Worm (Caenorhabditis elegans): ENCODE measurements around the gene vha-15.

vha-15 gene

DNA sequence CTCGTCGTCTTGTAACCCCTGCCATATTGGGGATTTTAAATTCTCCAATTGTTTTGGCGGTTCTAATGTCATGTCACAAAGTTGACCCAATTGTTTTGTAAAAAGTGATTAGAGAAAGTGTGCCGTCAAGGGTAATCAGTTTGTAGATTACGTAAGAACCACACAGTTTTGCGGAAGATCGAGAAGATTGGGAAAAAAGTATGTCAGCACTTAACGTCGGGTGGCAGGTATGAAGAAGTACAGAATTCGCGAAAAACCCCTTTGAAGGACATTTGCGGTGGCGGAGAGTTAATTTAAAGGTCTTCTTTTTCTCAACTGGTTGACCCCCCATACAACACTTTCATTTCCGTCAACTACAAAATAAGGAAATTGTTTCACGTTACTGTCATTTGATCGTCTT lies 29.3 kb upstream of the vha-15 start:
- TF ChIP-seq ceh-13 (GFP tag; optimal IDR thresholded peaks at IDR 0.05) (no peak), hmbx-1 (tag; optimal IDR thresholded peaks at IDR 0.05) (no peak), tbx-11 (GFP tag; IDR thresholded peaks at IDR 0.05) (no peak), F13C5.2 (tag; optimal IDR thresholded peaks at IDR 0.05) (no peak), aly-1 (tag; optimal IDR thresholded peaks at IDR 0.05) (no peak), hmg-4 (GFP tag; optimal IDR thresholded peaks at IDR 0.05) (no peak), hnd-1 (tag; optimal IDR thresholded peaks at IDR 0.05) (no peak), tra-4 (tag; optimal IDR thresholded peaks at IDR 0.05) (no peak), tbx-37 (GFP tag; conservative IDR thresholded peaks at IDR 0.05) (no peak), ets-7 (tag; optimal IDR thresholded peaks at IDR 0.05) (no peak), sea-1 (GFP tag; conservative IDR thresholded peaks at IDR 0.05) (no peak), ceh-36 (tag; optimal IDR thresholded peaks at IDR 0.05) (no peak), ama-1 (optimal IDR thresholded peaks at IDR 0.05) (no peak), pes-1 (GFP tag; IDR thresholded peaks at IDR 0.05) (no peak)

DNA sequence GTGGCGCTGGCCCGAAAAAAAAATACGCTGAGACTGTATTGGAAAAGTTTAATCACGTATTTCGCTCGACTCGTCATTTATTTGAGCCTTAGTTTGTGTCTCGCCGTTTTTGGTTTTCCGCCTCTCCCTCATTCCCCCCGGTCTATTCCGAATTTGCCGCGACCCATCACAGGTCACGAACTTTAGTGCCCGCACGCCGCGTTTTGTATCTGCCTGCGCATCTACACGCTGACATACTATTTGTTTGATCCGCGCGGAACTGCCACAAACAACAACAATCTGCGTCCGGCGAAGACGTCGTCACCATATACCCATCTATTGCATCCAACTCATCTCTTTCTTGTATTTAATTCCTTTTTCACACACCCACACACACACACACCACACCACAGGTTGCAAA lies 27.5 kb upstream of the vha-15 start:
- no peak for TF ChIP-seq scrt-1 (GFP tag; IDR thresholded peaks at IDR 0.05)
- TF ChIP-seq ceh-36 (tag; optimal IDR thresholded peaks at IDR 0.05), result no peak
- no peak for TF ChIP-seq sea-1 (GFP tag; conservative IDR thresholded peaks at IDR 0.05)

DNA sequence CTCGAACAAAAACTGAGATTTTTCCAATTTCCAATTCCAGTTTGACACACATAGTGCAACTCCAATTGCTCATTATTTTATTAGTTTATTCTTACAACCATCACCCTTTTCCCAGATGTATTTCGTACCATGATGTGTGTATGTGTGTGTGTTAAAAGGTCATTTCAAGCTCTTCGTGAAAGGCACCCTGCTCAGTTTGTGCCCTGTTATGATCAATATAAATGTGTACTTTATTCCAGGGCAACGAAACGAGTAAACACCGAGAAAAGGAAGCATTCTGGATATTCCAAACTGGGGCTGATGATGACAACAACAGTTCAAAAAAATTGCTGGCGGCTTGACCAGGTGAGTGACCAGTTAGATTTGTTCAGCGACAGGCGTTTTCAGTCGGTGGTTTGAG lies 27.0 kb upstream of the vha-15 start, which contains the start of gene peb-1:
TSS of gene peb-1 (plus strand) at position 301 of the 400 bp plus-strand sequence.
- no peak for TF ChIP-seq sea-1 (GFP tag; conservative IDR thresholded peaks at IDR 0.05)
- no peak for TF ChIP-seq hnd-1 (tag; optimal IDR thresholded peaks at IDR 0.05)
- no peak for TF ChIP-seq ets-7 (tag; optimal IDR thresholded peaks at IDR 0.05)
- no peak for TF ChIP-seq tra-4 (tag; optimal IDR thresholded peaks at IDR 0.05)
- TF ChIP-seq B0310.2 (tag; optimal IDR thresholded peaks at IDR 0.05), result no peak
- no peak for TF ChIP-seq flt-1 (GFP tag; IDR thresholded peaks at IDR 0.05)
- TF ChIP-seq hmg-4 (GFP tag; optimal IDR thresholded peaks at IDR 0.05), result no peak
- TF ChIP-seq F13C5.2 (tag; optimal IDR thresholded peaks at IDR 0.05), result no peak
- no peak for TF ChIP-seq scrt-1 (GFP tag; IDR thresholded peaks at IDR 0.05)
- no peak for TF ChIP-seq ceh-36 (tag; optimal IDR thresholded peaks at IDR 0.05)
- no peak for TF ChIP-seq aly-1 (tag; optimal IDR thresholded peaks at IDR 0.05)
- no peak for TF ChIP-seq tbx-11 (GFP tag; IDR thresholded peaks at IDR 0.05)

DNA sequence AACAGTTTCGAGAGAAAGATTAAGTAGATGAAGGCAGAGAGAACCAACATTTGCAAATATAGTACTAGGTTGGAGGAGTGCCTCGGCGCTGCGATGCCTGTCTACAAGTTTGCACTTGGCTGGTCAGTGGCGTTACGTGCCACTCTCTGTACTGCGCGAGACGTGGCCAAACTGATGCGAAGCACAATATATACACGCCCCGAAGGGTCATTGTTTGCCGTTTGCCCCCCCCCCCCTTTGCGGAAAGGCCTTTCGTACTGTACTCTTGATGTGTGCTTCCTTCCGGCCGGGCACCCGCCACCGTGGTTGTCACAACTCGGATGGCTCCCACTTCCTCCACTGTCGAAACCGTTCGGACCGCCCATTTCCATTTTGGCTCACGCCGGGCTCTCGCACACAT lies 25.6 kb upstream of the vha-15 start:
- TF ChIP-seq pes-1 (GFP tag; IDR thresholded peaks at IDR 0.05) (no peak), ceh-13 (GFP tag; optimal IDR thresholded peaks at IDR 0.05) (no peak)

DNA sequence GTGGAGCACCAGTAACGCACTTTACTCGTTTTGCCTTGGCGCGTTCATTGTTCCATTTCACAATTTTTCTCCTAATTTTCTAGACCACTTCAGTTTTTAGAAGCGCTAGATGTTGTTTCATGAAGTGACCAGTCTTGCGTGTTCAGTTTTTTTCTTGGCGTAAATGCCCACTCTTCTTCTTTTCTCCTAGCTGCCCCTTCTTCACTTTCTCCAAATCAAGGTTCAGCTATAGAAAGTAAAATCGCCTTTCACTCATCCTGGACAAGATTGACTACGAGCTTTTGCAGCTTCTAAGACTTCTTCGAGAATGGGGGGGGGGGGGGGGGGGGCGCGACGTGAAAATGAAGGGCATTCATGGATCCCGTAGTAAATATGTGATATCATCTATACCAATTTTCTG lies 25.0 kb upstream of the vha-15 start:
- no peak for TF ChIP-seq tra-4 (tag; optimal IDR thresholded peaks at IDR 0.05)

DNA sequence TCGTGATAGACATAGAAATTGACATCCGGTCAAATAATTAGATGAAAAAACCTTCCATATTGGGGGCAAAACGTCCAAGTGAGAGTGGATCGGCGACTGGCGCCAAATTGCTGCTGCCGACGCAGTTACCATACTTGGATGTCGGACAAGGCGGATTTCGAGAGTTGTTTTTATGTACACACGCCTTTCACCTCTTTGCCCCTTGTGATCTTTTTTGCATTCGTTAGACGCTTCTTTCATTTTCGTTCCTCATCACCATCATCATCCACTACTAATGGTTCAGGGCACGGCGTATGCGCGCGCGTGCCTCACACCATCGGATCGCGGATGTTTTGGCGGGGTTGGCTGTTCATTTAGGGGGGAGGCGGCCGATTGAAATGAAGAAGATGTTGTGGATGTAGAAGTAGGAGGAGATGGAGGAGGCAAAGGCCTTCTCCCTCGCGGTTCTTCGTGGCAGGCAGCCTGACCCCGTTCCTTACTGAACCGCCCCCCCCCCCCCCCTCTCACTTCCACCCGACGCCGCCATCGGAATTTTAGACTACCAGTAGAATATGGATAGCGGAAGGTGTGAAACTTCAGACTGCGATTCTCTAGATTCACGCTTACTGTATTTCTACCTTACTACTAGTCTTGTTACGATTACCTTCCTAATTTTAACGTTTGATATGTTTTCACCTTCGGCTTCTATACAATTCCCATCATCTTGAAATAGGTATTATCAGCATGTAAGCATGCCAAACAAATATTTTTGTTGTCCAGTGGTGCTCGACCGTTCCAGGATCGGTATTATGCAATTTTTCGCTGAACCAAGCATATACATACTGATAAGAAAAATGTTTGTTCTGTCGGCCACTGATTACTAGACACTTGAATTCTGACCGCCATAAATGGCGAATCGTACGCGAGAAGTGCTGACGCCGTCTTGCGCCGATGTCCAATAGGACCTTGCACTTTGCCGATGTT lies 24.0 kb upstream of the vha-15 start:
- TF ChIP-seq B0310.2 (tag; optimal IDR thresholded peaks at IDR 0.05), result no peak
- no peak for TF ChIP-seq hmg-4 (GFP tag; optimal IDR thresholded peaks at IDR 0.05)
- TF ChIP-seq sea-1 (GFP tag; conservative IDR thresholded peaks at IDR 0.05), result no peak
- TF ChIP-seq ama-1 (optimal IDR thresholded peaks at IDR 0.05), result no peak
- no peak for TF ChIP-seq hnd-1 (tag; optimal IDR thresholded peaks at IDR 0.05)
- no peak for TF ChIP-seq tbx-37 (GFP tag; conservative IDR thresholded peaks at IDR 0.05)
- TF ChIP-seq pes-1 (GFP tag; IDR thresholded peaks at IDR 0.05), result no peak
- no peak for TF ChIP-seq hmbx-1 (tag; optimal IDR thresholded peaks at IDR 0.05)
- TF ChIP-seq F13C5.2 (tag; optimal IDR thresholded peaks at IDR 0.05), result no peak
- no peak for TF ChIP-seq ceh-13 (GFP tag; optimal IDR thresholded peaks at IDR 0.05)
- TF ChIP-seq flt-1 (GFP tag; IDR thresholded peaks at IDR 0.05), result no peak
- no peak for TF ChIP-seq tbx-11 (GFP tag; IDR thresholded peaks at IDR 0.05)
- TF ChIP-seq aly-1 (tag; optimal IDR thresholded peaks at IDR 0.05), result no peak
- TF ChIP-seq tra-4 (tag; optimal IDR thresholded peaks at IDR 0.05), result no peak
- no peak for TF ChIP-seq ceh-36 (tag; optimal IDR thresholded peaks at IDR 0.05)
- no peak for TF ChIP-seq ets-7 (tag; optimal IDR thresholded peaks at IDR 0.05)
- TF ChIP-seq scrt-1 (GFP tag; IDR thresholded peaks at IDR 0.05), result no peak

DNA sequence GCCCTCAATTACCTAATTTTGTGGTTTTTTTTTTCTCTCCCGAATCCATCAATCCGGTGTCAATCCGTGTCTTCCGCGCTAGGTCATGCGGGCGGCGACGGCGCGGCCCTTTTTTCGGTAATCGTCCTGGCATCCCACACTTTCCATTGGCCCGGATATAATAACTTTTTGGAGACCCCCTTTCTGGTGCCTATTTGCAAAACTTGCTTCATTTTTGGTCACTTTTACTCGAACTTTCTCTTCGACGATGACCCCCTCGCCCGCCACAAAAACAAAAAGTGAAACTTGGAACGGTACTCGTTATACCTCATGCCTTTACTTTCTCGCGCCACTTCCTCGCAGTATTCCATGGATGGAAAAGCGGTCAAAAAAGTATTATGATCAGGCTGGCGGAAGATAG lies 23.3 kb upstream of the vha-15 start:
- TF ChIP-seq ets-7 (tag; optimal IDR thresholded peaks at IDR 0.05), result no peak
- no peak for TF ChIP-seq scrt-1 (GFP tag; IDR thresholded peaks at IDR 0.05)
- TF ChIP-seq hmg-4 (GFP tag; optimal IDR thresholded peaks at IDR 0.05), result no peak
- TF ChIP-seq sea-1 (GFP tag; conservative IDR thresholded peaks at IDR 0.05), result no peak
- TF ChIP-seq tbx-11 (GFP tag; IDR thresholded peaks at IDR 0.05), result no peak
- TF ChIP-seq tra-4 (tag; optimal IDR thresholded peaks at IDR 0.05), result no peak
- no peak for TF ChIP-seq flt-1 (GFP tag; IDR thresholded peaks at IDR 0.05)

DNA sequence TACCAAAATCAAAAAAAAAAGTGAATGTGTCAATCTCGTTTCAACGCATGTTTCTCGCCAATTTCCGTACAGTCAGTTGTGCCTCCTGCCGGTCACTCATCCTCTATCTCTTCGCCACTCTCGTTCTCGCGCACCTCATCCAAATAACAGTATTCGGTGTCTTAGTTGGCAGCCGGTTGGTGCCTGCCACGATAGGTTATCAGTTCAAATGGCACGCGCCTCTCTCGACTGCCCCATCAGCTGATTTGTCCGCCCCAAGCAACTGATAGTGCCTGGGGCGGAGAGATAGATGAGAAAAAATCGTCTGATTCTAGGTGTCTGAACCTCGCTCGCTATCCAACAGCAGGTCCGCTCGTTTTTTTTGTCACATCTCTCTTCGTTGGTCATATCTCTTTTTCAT lies 22.6 kb upstream of the vha-15 start:
- no peak for TF ChIP-seq scrt-1 (GFP tag; IDR thresholded peaks at IDR 0.05)
- TF ChIP-seq tbx-11 (GFP tag; IDR thresholded peaks at IDR 0.05), result no peak
- TF ChIP-seq tra-4 (tag; optimal IDR thresholded peaks at IDR 0.05), result no peak
- no peak for TF ChIP-seq hmbx-1 (tag; optimal IDR thresholded peaks at IDR 0.05)
- no peak for TF ChIP-seq tbx-37 (GFP tag; conservative IDR thresholded peaks at IDR 0.05)
- TF ChIP-seq ets-7 (tag; optimal IDR thresholded peaks at IDR 0.05), result no peak
- no peak for TF ChIP-seq hnd-1 (tag; optimal IDR thresholded peaks at IDR 0.05)
- no peak for TF ChIP-seq ama-1 (optimal IDR thresholded peaks at IDR 0.05)
- TF ChIP-seq hmg-4 (GFP tag; optimal IDR thresholded peaks at IDR 0.05), result no peak

All from whole organism, early embryonic.